Worm (Caenorhabditis elegans): ENCODE data around the gene math-42.

Gene math-42

ce11 chrII:2080425-2080824, 19.3 kb upstream of the math-42 start, which contains the start of gene F07E5.9:
Gene F07E5.9, minus strand, starts transcription at chrII:2080525.
- TF ChIP-seq ztf-11 (tag; optimal IDR thresholded peaks at IDR 0.05) (no peak), aly-2 (tag; optimal IDR thresholded peaks at IDR 0.05) (no peak), ZK546.5 (tag; optimal IDR thresholded peaks at IDR 0.05) (no peak), nhr-25 (tag; optimal IDR thresholded peaks at IDR 0.05) (no peak), ztf-4 (tag; optimal IDR thresholded peaks at IDR 0.05) (no peak), nhr-11 (tag; optimal IDR thresholded peaks at IDR 0.05) (no peak), nfya-1 (tag; optimal IDR thresholded peaks at IDR 0.05; ENCODE audit: insufficient read depth) (no peak), lin-15B (tag; optimal IDR thresholded peaks at IDR 0.05) (no peak), tbx-2 (tag; optimal IDR thresholded peaks at IDR 0.05) (no peak), nhr-76 (tag; optimal IDR thresholded peaks at IDR 0.05) (no peak), R02D3.7 (tag; optimal IDR thresholded peaks at IDR 0.05) (no peak), ceh-28 (tag; optimal IDR thresholded peaks at IDR 0.05) (no peak), lin-39 (tag; optimal IDR thresholded peaks at IDR 0.05) (no peak), elt-2 (tag; optimal IDR thresholded peaks at IDR 0.05) (no peak), nhr-77 (tag; optimal IDR thresholded peaks at IDR 0.05) (no peak), egl-27 (tag; optimal IDR thresholded peaks at IDR 0.05) (no peak), pqm-1 (tag; optimal IDR thresholded peaks at IDR 0.05) (no peak), nhr-237 (tag; optimal IDR thresholded peaks at IDR 0.05) (no peak)

ce11 chrII:2081257-2081656, 18.5 kb upstream of the math-42 start, which contains the start of gene T16A1.4:
Gene T16A1.4, plus strand, starts transcription at chrII:2081557.
- TF ChIP-seq snpc-4 (tag; optimal IDR thresholded peaks at IDR 0.05) = no peak
- TF ChIP-seq aly-2 (tag; optimal IDR thresholded peaks at IDR 0.05) = no peak
- no peak for TF ChIP-seq ceh-28 (tag; optimal IDR thresholded peaks at IDR 0.05)
- TF ChIP-seq nhr-28 (tag; optimal IDR thresholded peaks at IDR 0.05) = no peak
- TF ChIP-seq ceh-9 (tag; optimal IDR thresholded peaks at IDR 0.05) = no peak

ce11 chrII:2083726-2084179, 16.0 kb upstream of the math-42 start, which contains the start of the genes T16A1.5 and fbxc-49:
Gene T16A1.5, minus strand, starts transcription at chrII:2083826.
Gene fbxc-49, plus strand, starts transcription at chrII:2084129.
- TF ChIP-seq nhr-11 (tag; optimal IDR thresholded peaks at IDR 0.05) = no peak
- no peak for TF ChIP-seq nhr-67 (tag; optimal IDR thresholded peaks at IDR 0.05)
- TF ChIP-seq ama-1 (optimal IDR thresholded peaks at IDR 0.05) = no peak
- no peak for TF ChIP-seq nhr-12 (tag; optimal IDR thresholded peaks at IDR 0.05)
- TF ChIP-seq ceh-28 (tag; optimal IDR thresholded peaks at IDR 0.05) = no peak
- TF ChIP-seq lin-15B (tag; optimal IDR thresholded peaks at IDR 0.05) = no peak
- no peak for TF ChIP-seq hmg-11 (tag; optimal IDR thresholded peaks at IDR 0.05)
- no peak for TF ChIP-seq aly-2 (tag; optimal IDR thresholded peaks at IDR 0.05)
- no peak for TF ChIP-seq mml-1 (tag; optimal IDR thresholded peaks at IDR 0.05)
- no peak for TF ChIP-seq nhr-237 (tag; optimal IDR thresholded peaks at IDR 0.05)
- TF ChIP-seq nhr-25 (tag; optimal IDR thresholded peaks at IDR 0.05) = no peak
- no peak for TF ChIP-seq sea-2 (GFP tag; optimal IDR thresholded peaks at IDR 0.05)

ce11 chrII:2087206-2087605, 12.5 kb upstream of the math-42 start:
- TF ChIP-seq nhr-77 (tag; optimal IDR thresholded peaks at IDR 0.05) (no peak), elt-1 (tag; optimal IDR thresholded peaks at IDR 0.05) (no peak), mdl-1 (tag; optimal IDR thresholded peaks at IDR 0.05) (no peak), pqm-1 (tag; optimal IDR thresholded peaks at IDR 0.05) (no peak), hmg-11 (tag; optimal IDR thresholded peaks at IDR 0.05) (no peak), fkh-2 (tag; optimal IDR thresholded peaks at IDR 0.05) (no peak), ztf-4 (tag; optimal IDR thresholded peaks at IDR 0.05) (no peak), tbx-2 (tag; optimal IDR thresholded peaks at IDR 0.05) (no peak), skn-1 (tag; optimal IDR thresholded peaks at IDR 0.05) (no peak)

- TF ChIP-seq nhr-43 (tag; optimal IDR thresholded peaks at IDR 0.05; ENCODE audit: poor library complexity, severe bottlenecking) = no peak
- peak; percentile 23 for TF ChIP-seq jun-1 (tag; optimal IDR thresholded peaks at IDR 0.05)
- TF ChIP-seq fkh-2 (tag; optimal IDR thresholded peaks at IDR 0.05) = no peak
- TF ChIP-seq elt-1 (tag; optimal IDR thresholded peaks at IDR 0.05) = no peak
- TF ChIP-seq tbx-2 (tag; optimal IDR thresholded peaks at IDR 0.05) = no peak
- peak; percentile 96 for TF ChIP-seq pqm-1 (tag; optimal IDR thresholded peaks at IDR 0.05)
- no peak for TF ChIP-seq sea-2 (GFP tag; optimal IDR thresholded peaks at IDR 0.05)
- TF ChIP-seq nhr-67 (tag; optimal IDR thresholded peaks at IDR 0.05) = no peak
- no peak for TF ChIP-seq nhr-12 (tag; optimal IDR thresholded peaks at IDR 0.05)
- no peak for TF ChIP-seq nhr-11 (tag; optimal IDR thresholded peaks at IDR 0.05)
- peak; percentile 95 for TF ChIP-seq elt-2 (tag; optimal IDR thresholded peaks at IDR 0.05)
- no peak for TF ChIP-seq pha-4 (tag; optimal IDR thresholded peaks at IDR 0.05)
- TF ChIP-seq ceh-16 (tag; optimal IDR thresholded peaks at IDR 0.05) = no peak
- TF ChIP-seq ceh-82 (tag; optimal IDR thresholded peaks at IDR 0.05) = no peak
- no peak for TF ChIP-seq unc-39 (tag; optimal IDR thresholded peaks at IDR 0.05)
- TF ChIP-seq nhr-23 (tag; optimal IDR thresholded peaks at IDR 0.05) = no peak
- TF ChIP-seq eor-1 (tag; optimal IDR thresholded peaks at IDR 0.05) = no peak
- TF ChIP-seq nhr-28 (tag; optimal IDR thresholded peaks at IDR 0.05) = no peak
- TF ChIP-seq nhr-77 (tag; optimal IDR thresholded peaks at IDR 0.05) = no peak
- no peak for TF ChIP-seq fkh-10 (GFP tag; optimal IDR thresholded peaks at IDR 0.05)
- no peak for TF ChIP-seq ztf-11 (tag; optimal IDR thresholded peaks at IDR 0.05)
- TF ChIP-seq ceh-9 (tag; optimal IDR thresholded peaks at IDR 0.05) = no peak
- TF ChIP-seq ama-1 (optimal IDR thresholded peaks at IDR 0.05) = no peak
Observed at ce11 chrII:2090605-2091004, 9.1 kb upstream of the math-42 start, which contains the start of gene trpl-5. Gene trpl-5, minus strand, starts transcription at chrII:2090636.

All from whole organism, L3 larva.